Fruit fly (Drosophila melanogaster) whole organism, embryonic: ENCODE results near the gene prd.

Source experiments
- Bdp1 ChIP-seq: fragments of 200-800 bp; sonication (Bioruptor generic); optimal IDR thresholded peaks from 3 replicates; lab custom pipeline; 2016; ENCODE audit warnings: missing biosample characterization, missing genetic modification characterization
- CG10654 ChIP-seq: fragments of 200-800 bp; sonication (Bioruptor generic); optimal IDR thresholded peaks from 2 replicates; lab custom pipeline; 2016; ENCODE audit warnings: missing biosample characterization, missing genetic modification characterization
- CG11504 ChIP-seq: fragments of 200-800 bp; sonication (Bioruptor generic); optimal IDR thresholded peaks from 3 replicates; lab custom pipeline; 2019; ENCODE audit warnings: missing biosample characterization, mild to moderate bottlenecking, missing genetic modification characterization, moderate library complexity
- CG11560 ChIP-seq: fragments of 200-800 bp; sonication (Bioruptor generic); IDR thresholded peaks from 3 replicates; pipeline ENCODE4 v1.3.6; 2022; ENCODE audit warnings: missing biosample characterization, missing genetic modification characterization
- CG15479 ChIP-seq: fragments of 200-800 bp; sonication (Bioruptor generic); optimal IDR thresholded peaks from 3 replicates; lab custom pipeline; 2019; ENCODE audit warnings: missing biosample characterization, mild to moderate bottlenecking, missing genetic modification characterization, moderate library complexity
- CG15514 ChIP-seq: fragments of 200-800 bp; sonication (Bioruptor generic); optimal IDR thresholded peaks from 3 replicates; lab custom pipeline; 2017; ENCODE audit warnings: missing biosample characterization, missing genetic modification characterization, mild to moderate bottlenecking, moderate library complexity, missing genetic modification reagents
- CG17328 ChIP-seq: fragments of 200-800 bp; sonication (Bioruptor generic); IDR thresholded peaks from 2 replicates; pipeline ENCODE4 v1.3.6; 2022; ENCODE audit warnings: missing biosample characterization, missing genetic modification characterization
- CG18599 ChIP-seq: fragments of 200-800 bp; sonication (Bioruptor generic); optimal IDR thresholded peaks from 3 replicates; lab custom pipeline; 2017; ENCODE audit warnings: missing biosample characterization, missing genetic modification characterization, mild to moderate bottlenecking, moderate library complexity, missing genetic modification reagents
- CG34224 ChIP-seq: fragments of 200-800 bp; sonication (Bioruptor generic); IDR thresholded peaks from 3 replicates; pipeline ENCODE4 v1.3.6; 2022; ENCODE audit warnings: missing biosample characterization, missing genetic modification characterization; ENCODE audit not compliant: partially characterized antibody
- CG3726 ChIP-seq: fragments of 200-800 bp; sonication (Bioruptor generic); IDR thresholded peaks from 3 replicates; pipeline ENCODE4, ENCODE4 v1.3.6; 2022; ENCODE audit warnings: missing biosample characterization, missing genetic modification characterization
- CG42726 ChIP-seq: fragments of 200-800 bp; sonication (Bioruptor generic); IDR thresholded peaks from 2 replicates; pipeline ENCODE4 v1.3.6; 2022; ENCODE audit warnings: missing biosample characterization, missing genetic modification characterization; ENCODE audit not compliant: partially characterized antibody
- CG4404 ChIP-seq: fragments of 200-800 bp; sonication (Bioruptor generic); IDR thresholded peaks from 2 replicates; pipeline ENCODE4 v1.3.6; 2022; ENCODE audit warnings: missing biosample characterization, missing genetic modification characterization
- CG5245 ChIP-seq: fragments of 200-800 bp; sonication (Bioruptor generic); optimal IDR thresholded peaks from 3 replicates; lab custom pipeline; 2016; ENCODE audit warnings: missing biosample characterization, missing genetic modification characterization
- CG5953 ChIP-seq: fragments of 200-800 bp; sonication (Bioruptor generic); IDR thresholded peaks from 2 replicates; pipeline ENCODE4 v1.3.6; 2022; ENCODE audit warnings: missing biosample characterization, missing genetic modification characterization
- CG6791 ChIP-seq: fragments of 200-800 bp; sonication (Bioruptor generic); IDR thresholded peaks from 3 replicates; pipeline ENCODE4 v1.3.6; 2022; ENCODE audit warnings: missing biosample characterization, missing genetic modification characterization; ENCODE audit not compliant: partially characterized antibody
- CG7372 ChIP-seq: fragments of 200-800 bp; sonication (Bioruptor generic); IDR thresholded peaks from 2 replicates; pipeline ENCODE4 v1.3.6; 2022; ENCODE audit warnings: missing biosample characterization, missing genetic modification characterization
- CG7786 ChIP-seq: fragments of 200-800 bp; sonication (Bioruptor generic); optimal IDR thresholded peaks from 2 replicates; lab custom pipeline; 2016; ENCODE audit warnings: missing biosample characterization, missing genetic modification characterization
- CG9876 ChIP-seq: fragments of 200-800 bp; sonication (Bioruptor generic); optimal IDR thresholded peaks from 2 replicates; lab custom pipeline; 2016; ENCODE audit warnings: missing biosample characterization, missing genetic modification characterization
- Dfd ChIP-seq, 2 experiments: fragments of >200 bp; optimal IDR thresholded peaks; 2 replicates each; lab custom pipeline; 2017; ENCODE audit warnings: missing biosample characterization in 2 of 2, missing genetic modification characterization in 2 of 2
- Eip74EF ChIP-seq, 2 experiments: fragments of 200-800 bp in 1 of 2; fragments of >200 bp in 1 of 2; sonication (Bioruptor generic) in 1 of 2; optimal IDR thresholded peaks; 2 replicates each; lab custom pipeline; 2017 to 2019; ENCODE audit warnings: missing biosample characterization in 2 of 2, missing genetic modification characterization in 2 of 2, mild to moderate bottlenecking in 1 of 2, moderate library complexity in 1 of 2
- Gug ChIP-seq: fragments of 200-800 bp; sonication (Bioruptor generic); IDR thresholded peaks from 4 replicates; pipeline ENCODE4 v1.3.6; 2022; ENCODE audit warnings: missing biosample characterization, missing genetic modification characterization
- Jarid2 ChIP-seq: fragments of 200-800 bp; sonication (Bioruptor generic); optimal IDR thresholded peaks from 3 replicates; lab custom pipeline; 2017; ENCODE audit warnings: mild to moderate bottlenecking, missing biosample characterization, missing genetic modification reagents, missing genetic modification characterization
- Mad ChIP-seq: fragments of 200-800 bp; sonication (Bioruptor generic); optimal IDR thresholded peaks from 2 replicates; lab custom pipeline; 2016; ENCODE audit warnings: missing biosample characterization, missing genetic modification characterization
- Med ChIP-seq: fragments of 200-800 bp; sonication (Bioruptor generic); peaks from one replicate; lab custom pipeline; 2016; ENCODE audit warnings: missing biosample characterization, missing genetic modification characterization, mild to moderate bottlenecking, inconsistent platforms, moderate library complexity
- cad ChIP-seq: fragments of >200 bp; optimal IDR thresholded peaks from 2 replicates; lab custom pipeline; 2017; ENCODE audit warnings: missing biosample characterization, missing genetic modification characterization
- chif ChIP-seq, 2 experiments: fragments of 200-800 bp; sonication (Bioruptor generic); optimal IDR thresholded peaks; 3 replicates each; lab custom pipeline; 2016; ENCODE audit warnings: missing biosample characterization in 2 of 2, missing genetic modification characterization in 2 of 2
- en ChIP-seq: fragments of 200-800 bp; sonication (Bioruptor generic); optimal IDR thresholded peaks from 2 replicates; lab custom pipeline; 2016; ENCODE audit warnings: missing biosample characterization, missing genetic modification characterization
- exex ChIP-seq: fragments of 200-800 bp; sonication (Bioruptor generic); optimal IDR thresholded peaks from 4 replicates; lab custom pipeline; 2018; ENCODE audit warnings: missing biosample characterization, mild to moderate bottlenecking, missing genetic modification characterization, moderate library complexity
- gce ChIP-seq: fragments of 200-800 bp; sonication (Bioruptor generic); IDR thresholded peaks from 3 replicates; pipeline ENCODE4 v1.3.6; 2022; ENCODE audit warnings: missing biosample characterization, missing genetic modification characterization
- grau ChIP-seq: fragments of 200-800 bp; optimal IDR thresholded peaks from 3 replicates; lab custom pipeline; 2019; ENCODE audit warnings: missing biosample characterization, mild to moderate bottlenecking, missing genetic modification characterization, moderate library complexity
- kay ChIP-seq: fragments of 200-800 bp; sonication (Bioruptor generic); optimal IDR thresholded peaks from 2 replicates; lab custom pipeline; 2016; ENCODE audit warnings: missing biosample characterization, missing genetic modification characterization
- ken ChIP-seq: fragments of 200-800 bp; sonication (Bioruptor generic); IDR thresholded peaks from 3 replicates; pipeline ENCODE4 v1.3.6; 2022; ENCODE audit warnings: missing biosample characterization, missing genetic modification characterization
- oc ChIP-seq: fragments of 200-800 bp; sonication (Bioruptor generic); optimal IDR thresholded peaks from 2 replicates; lab custom pipeline; 2018; ENCODE audit warnings: missing biosample characterization, mild to moderate bottlenecking, missing genetic modification characterization, moderate library complexity
- otp ChIP-seq: fragments of 200-800 bp; sonication (Bioruptor generic); IDR thresholded peaks from 3 replicates; pipeline ENCODE4, ENCODE4 v1.3.6; 2022; ENCODE audit warnings: missing biosample characterization, missing genetic modification characterization
- pho ChIP-seq: fragments of 200-800 bp; sonication (Bioruptor generic); optimal IDR thresholded peaks from 2 replicates; lab custom pipeline; 2016; ENCODE audit warnings: missing biosample characterization, missing genetic modification characterization
- prd ChIP-seq, 3 experiments: fragments of >200 bp in 2 of 3; fragments of 200-800 bp in 1 of 3; sonication (Bioruptor generic) in 1 of 3; optimal IDR thresholded peaks in 2 of 3; IDR thresholded peaks in 1 of 3; 2 replicates in 2 of 3; 3 replicates in 1 of 3; pipeline versions ENCODE4 v1.3.6 to Lab custom; 2017 to 2022; ENCODE audit warnings: missing biosample characterization in 1 of 3, missing genetic modification characterization in 1 of 3
- sens-2 ChIP-seq: fragments of 200-800 bp; sonication (Bioruptor generic); IDR thresholded peaks from 2 replicates; pipeline ENCODE4 v1.3.6; 2022; ENCODE audit warnings: missing biosample characterization, missing genetic modification characterization
- sima ChIP-seq: fragments of 200-800 bp; sonication (Bioruptor generic); optimal IDR thresholded peaks from 2 replicates; lab custom pipeline; 2016; ENCODE audit warnings: missing biosample characterization, missing genetic modification characterization
- tll ChIP-seq, 2 experiments: fragments of 200-800 bp in 1 of 2; fragments of >200 bp in 1 of 2; sonication (Bioruptor generic) in 1 of 2; optimal IDR thresholded peaks; 2 replicates each; lab custom pipeline; 2017 to 2019; ENCODE audit warnings: missing biosample characterization in 2 of 2, missing genetic modification characterization in 2 of 2, mild to moderate bottlenecking in 1 of 2, moderate library complexity in 1 of 2
- toy ChIP-seq: fragments of 200-800 bp; sonication (Bioruptor generic); IDR thresholded peaks from 2 replicates; pipeline ENCODE4 v1.3.6; 2022; ENCODE audit warnings: missing biosample characterization, missing genetic modification characterization
- trem ChIP-seq: fragments of 200-800 bp; optimal IDR thresholded peaks from 3 replicates; lab custom pipeline; 2019; ENCODE audit warnings: missing biosample characterization, mild to moderate bottlenecking, missing genetic modification characterization, moderate library complexity
- twi ChIP-seq: fragments of 200-800 bp; optimal IDR thresholded peaks from 2 replicates; lab custom pipeline; 2019; ENCODE audit warnings: missing biosample characterization, mild to moderate bottlenecking, missing genetic modification characterization, moderate library complexity
- vfl ChIP-seq: fragments of 200-800 bp; sonication (Bioruptor generic); optimal IDR thresholded peaks from 2 replicates; lab custom pipeline; 2016; ENCODE audit warnings: missing biosample characterization, missing genetic modification characterization
- zen ChIP-seq: fragments of 200-800 bp; sonication (Bioruptor generic); optimal IDR thresholded peaks from 3 replicates; lab custom pipeline; 2018; ENCODE audit warnings: missing biosample characterization, mild to moderate bottlenecking, missing genetic modification characterization, moderate library complexity

Gene prd

DNA sequence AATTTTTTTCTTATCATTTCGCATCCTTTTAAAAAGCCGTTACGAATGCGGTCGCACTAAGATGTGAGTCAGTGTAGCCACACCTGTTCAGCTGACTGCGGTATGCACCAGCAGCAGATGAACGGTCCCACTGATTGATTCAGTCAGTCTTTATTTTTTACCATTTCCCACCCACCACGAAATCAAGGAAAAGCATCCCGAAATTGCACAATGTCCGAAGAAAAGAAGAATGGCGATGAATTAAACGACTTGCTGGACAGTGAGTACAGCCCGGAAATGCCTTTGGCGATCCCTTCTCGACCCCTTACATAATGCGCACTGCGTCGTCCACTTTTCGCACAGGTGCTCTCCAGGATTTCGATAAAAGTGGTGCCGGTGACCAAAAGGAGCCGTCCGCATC, 8.0 kb upstream of the prd start (continued):
- no peak for TF ChIP-seq toy
- TF ChIP-seq otp (GFP tag; lab: Robert Waterston, UW), result no peak
- TF ChIP-seq sens-2 (GFP tag; lab: Robert Waterston, UW), result no peak
- TF ChIP-seq CG11504 (tag; lab: Kevin White, UChicago), result no peak
- no peak for TF ChIP-seq CG18599
- TF ChIP-seq vfl, result no peak
- no peak for TF ChIP-seq CG4404 (GFP tag; lab: Robert Waterston, UW)
- TF ChIP-seq CG5953 (GFP tag; lab: Robert Waterston, UW), result no peak
- no peak for TF ChIP-seq CG3726 (GFP tag; lab: Robert Waterston, UW)

DNA sequence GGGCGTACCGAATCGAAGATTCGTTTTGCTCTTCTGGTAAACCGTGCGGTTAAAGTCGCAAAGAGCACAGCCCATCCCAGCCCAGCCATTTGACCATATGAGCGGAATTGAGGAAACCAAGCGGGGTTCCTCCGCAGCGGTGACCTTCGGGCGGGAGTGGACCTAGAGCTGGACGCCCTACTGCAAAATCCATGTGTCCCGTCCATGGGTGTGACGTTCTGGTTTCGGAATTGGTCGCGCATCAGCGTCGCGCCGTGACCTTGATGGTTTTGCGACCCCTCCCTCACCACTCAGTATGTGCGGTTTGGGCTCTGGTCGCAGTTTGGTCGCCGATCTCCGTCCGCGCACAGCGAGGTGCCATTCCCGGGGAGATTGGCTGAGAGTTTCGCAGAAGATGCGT, 7.1 kb upstream of the prd start:
- TF ChIP-seq en (GFP tag; lab: Kevin White, UChicago) (no peak), CG6791 (GFP tag; lab: Robert Waterston, UW) (0 out of 3 replicates have a peak, but pooled peaks have one; percentile 39), prd (optimal IDR thresholded peaks at IDR 0.05; lab: Kevin White, UChicago) (no peak), prd (GFP tag; IDR thresholded peaks at IDR 0.05; lab: Robert Waterston, UW) (peak; percentile 84), CG11560 (tag; lab: Robert Waterston, UW) (peak; percentile 22; the same call in 1 of the 3 replicates), zen (tag; lab: Kevin White, UChicago) (peak; percentile 62), Dfd (GFP tag; optimal IDR thresholded peaks at IDR 0.05; lab: Kevin White, UChicago) (no peak), twi (peak; percentile 74), Med (GFP tag; lab: Kevin White, UChicago) (peak; percentile 6), Mad (GFP tag; lab: Kevin White, UChicago) (no peak), CG15479 (peak; percentile 65)
- TF ChIP-seq, all 482 proteins: peak for 7

- TF ChIP-seq oc (tag; lab: Kevin White, UChicago) (no peak), Eip74EF (GFP tag; optimal IDR thresholded peaks at IDR 0.05; lab: Kevin White, UChicago) (no peak), CG10654 (GFP tag; lab: Kevin White, UChicago) (no peak), tll (GFP tag; optimal IDR thresholded peaks at IDR 0.05; lab: Kevin White, UChicago) (peak in 1 of 2 experiments; percentile 95), pho (GFP tag; lab: Kevin White, UChicago) (no peak), Bdp1 (no peak), prd (optimal IDR thresholded peaks at IDR 0.05; lab: Kevin White, UChicago) (no peak), prd (GFP tag; IDR thresholded peaks at IDR 0.05; lab: Robert Waterston, UW) (peak; percentile 3; the same call in 1 of the 3 replicates), Jarid2 (GFP tag; lab: Kevin White, UChicago) (no peak), cad (peak; percentile 86), otp (GFP tag; lab: Robert Waterston, UW) (no peak), CG15514 (GFP tag; lab: Kevin White, UChicago) (no peak)
Measured at dm6 chr2L:12092041-12092440, 6.4 kb upstream of the prd start.

- TF ChIP-seq CG7372 (no peak), CG7786 (GFP tag; lab: Kevin White, UChicago) (no peak), grau (tag; lab: Kevin White, UChicago) (no peak), trem (tag; lab: Kevin White, UChicago) (no peak), exex (no peak), kay (GFP tag; lab: Kevin White, UChicago) (no peak), CG17328 (no peak), ken (GFP tag; lab: Robert Waterston, UW) (no peak), CG9876 (no peak), CG42726 (GFP tag; lab: Robert Waterston, UW) (no peak), CG34224 (GFP tag; lab: Robert Waterston, UW) (no peak), CG5245 (GFP tag; lab: Kevin White, UChicago) (no peak), gce (GFP tag; lab: Robert Waterston, UW) (no peak), Gug (GFP tag; lab: Robert Waterston, UW) (no peak), sima (GFP tag; lab: Kevin White, UChicago) (no peak), chif (GFP tag; optimal IDR thresholded peaks at IDR 0.05; lab: Kevin White, UChicago) (no peak)
Measured at dm6 chr2L:12091522-12091921, 5.9 kb upstream of the prd start, which contains the start of gene Pex19. Pex19 (plus strand) TSS chr2L:12091822.
